Fruit fly (Drosophila melanogaster) whole organism, prepupa: Measurements from ENCODE around the gene CG8117.
A peak's percentile ranks its signal among the peaks of the same experiment; 100 is the strongest.

Experiments used
- Blimp-1 ChIP-seq: fragments of 200-800 bp; sonication (Bioruptor generic); optimal IDR thresholded peaks from 3 replicates; lab custom pipeline; 2017; ENCODE audit warnings: missing biosample characterization, missing genetic modification characterization, mild to moderate bottlenecking, moderate library complexity, missing genetic modification reagents
- CG11294 ChIP-seq: fragments of 200-800 bp; sonication (Bioruptor generic); IDR thresholded peaks from 2 replicates; pipeline ENCODE4 v1.3.6; 2022; ENCODE audit warnings: missing biosample characterization, missing genetic modification characterization
- CG11762 ChIP-seq: fragments of 200-800 bp; sonication (Bioruptor generic); optimal IDR thresholded peaks from 3 replicates; lab custom pipeline; 2016; ENCODE audit warnings: missing biosample characterization, missing genetic modification characterization; ENCODE audit not compliant: insufficient read depth
- CG11902 ChIP-seq: fragments of 200-800 bp; sonication (Bioruptor generic); optimal IDR thresholded peaks from 3 replicates; lab custom pipeline; 2016; ENCODE audit warnings: missing biosample characterization, missing genetic modification characterization
- CG15336 ChIP-seq: fragments of 200-800 bp; sonication (Bioruptor generic); IDR thresholded peaks from 2 replicates; pipeline ENCODE4 v1.3.6; 2022; ENCODE audit warnings: missing biosample characterization, missing genetic modification characterization
- CG1621 ChIP-seq: fragments of 200-800 bp; sonication (Bioruptor generic); optimal IDR thresholded peaks from 3 replicates; lab custom pipeline; 2018; ENCODE audit warnings: missing biosample characterization, mild to moderate bottlenecking, missing genetic modification characterization
- CG16779 ChIP-seq: fragments of 200-800 bp; sonication (Bioruptor generic); optimal IDR thresholded peaks from 3 replicates; lab custom pipeline; 2017; ENCODE audit warnings: missing biosample characterization, mild to moderate bottlenecking, missing genetic modification characterization
- CG3032 ChIP-seq: fragments of 200-800 bp; optimal IDR thresholded peaks from 2 replicates; lab custom pipeline; 2019; ENCODE audit warnings: missing biosample characterization, mild to moderate bottlenecking, missing genetic modification characterization, moderate library complexity
- CG31627 ChIP-seq: fragments of 200-800 bp; sonication (Bioruptor generic); optimal IDR thresholded peaks from 3 replicates; lab custom pipeline; 2016; ENCODE audit warnings: missing biosample characterization, missing genetic modification characterization
- CG32006 ChIP-seq: fragments of 200-800 bp; sonication (Bioruptor generic); optimal IDR thresholded peaks from 3 replicates; lab custom pipeline; 2017; ENCODE audit warnings: missing biosample characterization, mild to moderate bottlenecking, missing genetic modification characterization
- CG34406 ChIP-seq: fragments of 200-800 bp; sonication (Bioruptor generic); optimal IDR thresholded peaks from 3 replicates; lab custom pipeline; 2016; ENCODE audit warnings: missing biosample characterization, missing genetic modification characterization
- CG3919 ChIP-seq: fragments of 200-800 bp; sonication (Bioruptor generic); optimal IDR thresholded peaks from 3 replicates; lab custom pipeline; 2016; ENCODE audit warnings: missing biosample characterization, missing genetic modification characterization
- CG4318 ChIP-seq: fragments of 200-800 bp; sonication (Bioruptor generic); optimal IDR thresholded peaks from 3 replicates; lab custom pipeline; 2017; ENCODE audit warnings: missing biosample characterization, mild to moderate bottlenecking, missing genetic modification characterization
- CG6163 ChIP-seq: fragments of 200-800 bp; sonication (Bioruptor generic); IDR thresholded peaks from 3 replicates; pipeline ENCODE4 v1.3.6; 2022; ENCODE audit warnings: missing biosample characterization, missing genetic modification characterization
- CG6276 ChIP-seq: fragments of 200-800 bp; sonication (Bioruptor generic); optimal IDR thresholded peaks from 2 replicates; lab custom pipeline; 2017; ENCODE audit warnings: missing biosample characterization, mild to moderate bottlenecking, missing genetic modification characterization
- CG6792 ChIP-seq: fragments of 200-800 bp; sonication (Bioruptor generic); optimal IDR thresholded peaks from 3 replicates; lab custom pipeline; 2016; ENCODE audit warnings: missing biosample characterization, missing genetic modification characterization
- CG6808 ChIP-seq: fragments of 200-800 bp; sonication (Bioruptor generic); optimal IDR thresholded peaks from 3 replicates; lab custom pipeline; 2017; ENCODE audit warnings: missing biosample characterization, missing genetic modification characterization, mild to moderate bottlenecking, moderate library complexity, missing genetic modification reagents
- CG6854 ChIP-seq: fragments of 200-800 bp; sonication (Bioruptor generic); optimal IDR thresholded peaks from 2 replicates; lab custom pipeline; 2017; ENCODE audit warnings: missing biosample characterization, mild to moderate bottlenecking, missing genetic modification characterization
- CG7368 ChIP-seq: fragments of 200-800 bp; sonication (Bioruptor generic); optimal IDR thresholded peaks from 3 replicates; lab custom pipeline; 2016; ENCODE audit warnings: missing biosample characterization, missing genetic modification characterization
- CG8119 ChIP-seq: fragments of 200-800 bp; sonication (Bioruptor generic); IDR thresholded peaks from 3 replicates; pipeline ENCODE4 v1.3.6; 2022; ENCODE audit warnings: missing biosample characterization, missing genetic modification characterization
- CG8319 ChIP-seq: fragments of 200-800 bp; sonication (Bioruptor generic); optimal IDR thresholded peaks from 3 replicates; lab custom pipeline; 2016; ENCODE audit warnings: missing biosample characterization, missing genetic modification characterization
- CG8632 ChIP-seq: fragments of 200-800 bp; sonication (Bioruptor generic); optimal IDR thresholded peaks from 3 replicates; lab custom pipeline; 2016; ENCODE audit warnings: missing biosample characterization, missing genetic modification characterization
- CG9139 ChIP-seq: fragments of 200-800 bp; sonication (Bioruptor generic); optimal IDR thresholded peaks from 3 replicates; lab custom pipeline; 2017; ENCODE audit warnings: missing biosample characterization, mild to moderate bottlenecking, missing genetic modification characterization
- Eip75B ChIP-seq: fragments of 200-800 bp; sonication (Bioruptor generic); optimal IDR thresholded peaks from 3 replicates; lab custom pipeline; 2016; ENCODE audit warnings: missing biosample characterization, missing genetic modification characterization
- Eip78C ChIP-seq: fragments of 200-800 bp; sonication (Bioruptor generic); peaks from one replicate; lab custom pipeline; 2016; ENCODE audit warnings: missing biosample characterization, missing genetic modification characterization
- Eip93F ChIP-seq: fragments of 200-800 bp; sonication (Bioruptor generic); optimal IDR thresholded peaks from 2 replicates; lab custom pipeline; 2016; ENCODE audit warnings: missing biosample characterization, mild to moderate bottlenecking, missing genetic modification characterization
- Ets21C ChIP-seq: fragments of 200-800 bp; sonication (Bioruptor generic); optimal IDR thresholded peaks from 3 replicates; lab custom pipeline; 2016; ENCODE audit warnings: missing biosample characterization, missing genetic modification characterization
- Ets96B ChIP-seq: fragments of 200-800 bp; optimal IDR thresholded peaks from 2 replicates; lab custom pipeline; 2019; ENCODE audit warnings: missing biosample characterization, mild to moderate bottlenecking, missing genetic modification characterization, moderate library complexity
- Gug ChIP-seq: fragments of 200-800 bp; sonication (Bioruptor generic); IDR thresholded peaks from 2 replicates; pipeline ENCODE4 v1.3.6; 2022; ENCODE audit warnings: missing biosample characterization, missing genetic modification characterization
- Hr38 ChIP-seq: sonication (Bioruptor generic); optimal IDR thresholded peaks from 2 replicates; lab custom pipeline; 2016; ENCODE audit warnings: missing biosample characterization, missing genetic modification characterization
- Hr39 ChIP-seq: fragments of 200-800 bp; sonication (Bioruptor generic); optimal IDR thresholded peaks from 2 replicates; lab custom pipeline; 2016; ENCODE audit warnings: missing biosample characterization, missing genetic modification characterization
- Hr4 ChIP-seq: fragments of 200-800 bp; sonication (Bioruptor generic); optimal IDR thresholded peaks from 3 replicates; lab custom pipeline; 2016; ENCODE audit warnings: missing biosample characterization, missing genetic modification characterization
- Lpt ChIP-seq: fragments of 200-800 bp; sonication (Bioruptor generic); optimal IDR thresholded peaks from 3 replicates; lab custom pipeline; 2016; ENCODE audit warnings: missing biosample characterization, missing genetic modification characterization
- Met ChIP-seq: fragments of 200-800 bp; sonication (Bioruptor generic); optimal IDR thresholded peaks from 3 replicates; lab custom pipeline; 2016; ENCODE audit warnings: missing biosample characterization, missing genetic modification characterization
- Smox ChIP-seq: fragments of 200-800 bp; sonication (Bioruptor generic); optimal IDR thresholded peaks from 3 replicates; lab custom pipeline; 2016; ENCODE audit warnings: missing biosample characterization, missing genetic modification characterization
- Sox102F ChIP-seq: fragments of 200-800 bp; sonication (Bioruptor generic); optimal IDR thresholded peaks from 2 replicates; lab custom pipeline; 2016; ENCODE audit warnings: missing biosample characterization, mild to moderate bottlenecking, missing genetic modification characterization
- Sox14 ChIP-seq: fragments of 200-800 bp; sonication (Bioruptor generic); optimal IDR thresholded peaks from 3 replicates; lab custom pipeline; 2016; ENCODE audit warnings: missing biosample characterization, missing genetic modification characterization
- Sox15 ChIP-seq: fragments of 200-800 bp; sonication (Bioruptor generic); optimal IDR thresholded peaks from 3 replicates; lab custom pipeline; 2016; ENCODE audit warnings: missing biosample characterization, missing genetic modification characterization
- achi ChIP-seq: fragments of 200-800 bp; sonication (Bioruptor generic); optimal IDR thresholded peaks from 3 replicates; lab custom pipeline; 2016; ENCODE audit warnings: missing biosample characterization, missing genetic modification characterization
- cyc ChIP-seq: fragments of 200-800 bp; sonication (Bioruptor generic); optimal IDR thresholded peaks from 3 replicates; lab custom pipeline; 2016; ENCODE audit warnings: missing biosample characterization, missing genetic modification characterization
- dac ChIP-seq: fragments of 200-800 bp; sonication (Bioruptor generic); optimal IDR thresholded peaks from 2 replicates; lab custom pipeline; 2017; ENCODE audit warnings: missing biosample characterization, mild to moderate bottlenecking, missing genetic modification characterization
- dsx ChIP-seq: fragments of 200-800 bp; optimal IDR thresholded peaks from 3 replicates; lab custom pipeline; 2019; ENCODE audit warnings: missing biosample characterization, mild to moderate bottlenecking, missing genetic modification characterization, moderate library complexity; ENCODE audit not compliant: poor library complexity, severe bottlenecking
- esn ChIP-seq: fragments of 200-800 bp; sonication (Bioruptor generic); optimal IDR thresholded peaks from 2 replicates; lab custom pipeline; 2016; ENCODE audit warnings: missing biosample characterization, mild to moderate bottlenecking, missing genetic modification characterization, moderate library complexity
- fd85E ChIP-seq: fragments of 200-800 bp; sonication (Bioruptor generic); optimal IDR thresholded peaks from 3 replicates; lab custom pipeline; 2016; ENCODE audit warnings: missing biosample characterization, missing genetic modification characterization
- fkh ChIP-seq: fragments of 200-800 bp; sonication (Bioruptor generic); optimal IDR thresholded peaks from 3 replicates; lab custom pipeline; 2017; ENCODE audit warnings: missing biosample characterization, mild to moderate bottlenecking, missing genetic modification characterization, moderate library complexity
- lz ChIP-seq: fragments of 200-800 bp; sonication (Bioruptor generic); optimal IDR thresholded peaks from 3 replicates; lab custom pipeline; 2016; ENCODE audit warnings: missing biosample characterization, missing genetic modification characterization
- net ChIP-seq: fragments of 200-800 bp; sonication (Bioruptor generic); optimal IDR thresholded peaks from 3 replicates; lab custom pipeline; 2016; ENCODE audit warnings: missing biosample characterization, missing genetic modification characterization
- pdm3 ChIP-seq: fragments of 200-800 bp; sonication (Bioruptor generic); optimal IDR thresholded peaks from 3 replicates; lab custom pipeline; 2016; ENCODE audit warnings: missing biosample characterization, missing genetic modification characterization
- salr ChIP-seq, 2 experiments: fragments of 200-800 bp; sonication (Bioruptor generic); optimal IDR thresholded peaks; 3 replicates each; lab custom pipeline; 2016 to 2018; ENCODE audit warnings: missing biosample characterization in 2 of 2, missing genetic modification characterization in 2 of 2, mild to moderate bottlenecking in 1 of 2
- svp ChIP-seq: fragments of 200-800 bp; sonication (Bioruptor generic); peaks from one replicate; lab custom pipeline; 2016; ENCODE audit warnings: missing biosample characterization, missing genetic modification characterization
- topi ChIP-seq: fragments of 200-800 bp; sonication (Bioruptor generic); optimal IDR thresholded peaks from 3 replicates; lab custom pipeline; 2016; ENCODE audit warnings: missing biosample characterization, missing genetic modification characterization
- vri ChIP-seq: fragments of 200-800 bp; sonication (Bioruptor generic); optimal IDR thresholded peaks from 3 replicates; lab custom pipeline; 2016; ENCODE audit warnings: missing biosample characterization, mild to moderate bottlenecking, missing genetic modification characterization

The CG8117 gene

DNA sequence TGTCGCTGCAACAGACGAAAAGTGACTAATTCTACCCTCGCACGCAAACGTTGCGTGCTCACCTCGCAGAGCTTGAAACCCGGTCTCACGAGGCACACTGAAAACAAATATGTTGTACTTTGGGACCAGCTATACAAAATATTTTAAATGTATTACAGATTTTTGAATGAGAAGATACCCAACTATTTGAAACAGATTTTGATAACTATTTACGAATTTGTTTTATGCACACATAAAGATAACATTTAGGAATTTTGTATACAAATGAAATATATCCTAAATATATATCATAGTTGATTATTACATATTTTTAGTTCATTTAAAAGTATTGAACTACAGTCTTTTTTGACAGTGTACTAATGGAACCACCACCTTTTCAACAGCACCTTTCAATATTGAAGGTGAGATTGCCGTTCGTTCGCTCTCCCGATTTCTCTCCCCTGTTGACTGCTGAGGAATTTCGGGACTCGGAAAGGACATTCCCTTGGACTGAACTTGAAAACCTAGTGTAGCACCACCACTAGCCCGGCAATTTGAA is 27.1 kb downstream of the CG8117 start, which contains the start of gene CG15646:
Gene CG15646, minus strand, starts transcription at position 4 of the 538 bp plus-strand sequence.
- TF ChIP-seq CG8119 (GFP tag; lab: Robert Waterston, UW): peak; percentile 73
- TF ChIP-seq CG3919 (GFP tag; lab: Kevin White, UChicago): peak; percentile 80
- peak in 1 of 2 experiments; percentile 67 for TF ChIP-seq salr (GFP tag; optimal IDR thresholded peaks at IDR 0.05; lab: Kevin White, UChicago)
- TF ChIP-seq CG3032 (tag; lab: Kevin White, UChicago): peak; percentile 83
- TF ChIP-seq Sox15 (GFP tag; lab: Kevin White, UChicago): peak; percentile 56
- TF ChIP-seq CG11902 (GFP tag; lab: Kevin White, UChicago): peak; percentile 53
- TF ChIP-seq Hr39 (GFP tag; lab: Kevin White, UChicago): peak; percentile 43
- TF ChIP-seq CG11762: peak; percentile 60
- peak; percentile 57 for TF ChIP-seq pdm3
- TF ChIP-seq cyc (GFP tag; lab: Kevin White, UChicago): peak; percentile 60
- peak; percentile 32 for TF ChIP-seq vri (GFP tag; lab: Kevin White, UChicago)
- peak; percentile 74 for TF ChIP-seq achi (GFP tag; lab: Kevin White, UChicago)
- TF ChIP-seq Eip75B (GFP tag; lab: Kevin White, UChicago): peak; percentile 64
- peak; percentile 70 for TF ChIP-seq CG32006 (GFP tag; lab: Kevin White, UChicago)
- peak; percentile 70 for TF ChIP-seq CG15336 (GFP tag; lab: Robert Waterston, UW)
- peak; percentile 65; the same call in 2 of the 3 replicates for TF ChIP-seq CG6163 (GFP tag; lab: Robert Waterston, UW)
- TF ChIP-seq dac: no peak
- TF ChIP-seq CG6276: peak; percentile 39
- peak; percentile 61 for TF ChIP-seq CG7368 (GFP tag; lab: Kevin White, UChicago)
- TF ChIP-seq net (GFP tag; lab: Kevin White, UChicago): peak; percentile 68
- TF ChIP-seq CG9139 (GFP tag; lab: Kevin White, UChicago): peak; percentile 66
- TF ChIP-seq esn: peak; percentile 80
- TF ChIP-seq Eip78C (GFP tag; lab: Kevin White, UChicago): peak; percentile 92
- peak; percentile 48 for TF ChIP-seq Hr4 (GFP tag; lab: Kevin White, UChicago)
- peak; percentile 61 for TF ChIP-seq CG8319 (GFP tag; lab: Kevin White, UChicago)
- TF ChIP-seq svp (GFP tag; lab: Kevin White, UChicago): peak; percentile 89
- TF ChIP-seq fkh (GFP tag; lab: Kevin White, UChicago): no peak
- TF ChIP-seq Eip93F: no peak
- TF ChIP-seq Sox102F (GFP tag; lab: Kevin White, UChicago): peak; percentile 49
- peak; percentile 43 for TF ChIP-seq Sox14 (GFP tag; lab: Kevin White, UChicago)
- peak; percentile 75 for TF ChIP-seq CG8632
- TF ChIP-seq CG34406 (GFP tag; lab: Kevin White, UChicago): peak; percentile 81
- TF ChIP-seq dsx (GFP tag; lab: Kevin White, UChicago): peak; percentile 86
- peak; percentile 26 for TF ChIP-seq Ets21C
- TF ChIP-seq CG16779 (tag; lab: Kevin White, UChicago): peak; percentile 56
- TF ChIP-seq CG1621 (tag; lab: Kevin White, UChicago): peak; percentile 50
- peak; percentile 80 for TF ChIP-seq CG6808 (GFP tag; lab: Kevin White, UChicago)
- TF ChIP-seq Lpt (GFP tag; lab: Kevin White, UChicago): peak; percentile 55
- TF ChIP-seq Hr38 (GFP tag; lab: Kevin White, UChicago): no peak
- TF ChIP-seq lz (GFP tag; lab: Kevin White, UChicago): peak; percentile 64
- TF ChIP-seq topi: peak; percentile 75
- TF ChIP-seq Blimp-1 (GFP tag; lab: Kevin White, UChicago): peak; percentile 55
- TF ChIP-seq CG6854 (GFP tag; lab: Kevin White, UChicago): peak; percentile 59
- TF ChIP-seq CG6792 (GFP tag; lab: Kevin White, UChicago): peak; percentile 76
- TF ChIP-seq CG31627 (GFP tag; lab: Kevin White, UChicago): peak; percentile 39
- no peak for TF ChIP-seq CG11294 (GFP tag; lab: Robert Waterston, UW)
- 0 out of 2 replicates have a peak, but pooled peaks have one; percentile 23 for TF ChIP-seq Gug
- TF ChIP-seq fd85E (GFP tag; lab: Kevin White, UChicago): no peak
- peak; percentile 72 for TF ChIP-seq Smox (GFP tag; lab: Kevin White, UChicago)
- TF ChIP-seq Met (GFP tag; lab: Kevin White, UChicago): peak; percentile 76
- peak; percentile 78 for TF ChIP-seq Ets96B
- peak; percentile 44 for TF ChIP-seq CG4318 (GFP tag; lab: Kevin White, UChicago)
